Worm (Caenorhabditis elegans) whole organism, mixed stage, embryonic: Measurements from ENCODE around the gene hpo-36.

Source experiments
- ces-1 ChIP-seq: fragments of 150-350 bp; optimal IDR thresholded peaks from 2 replicates; lab custom pipeline; 2014; ENCODE audit warnings: missing biosample characterization, missing genetic modification reagents, missing genetic modification characterization
- elt-1 ChIP-seq: sonication (generic microtip); optimal IDR thresholded peaks from 2 replicates; lab custom pipeline; 2017; ENCODE audit warnings: missing genetic modification characterization, mild to moderate bottlenecking, missing compliant biosample characterization, antibody characterized with exemption, moderate library complexity, borderline replicate concordance; ENCODE audit not compliant: insufficient read depth
- lin-13 ChIP-seq: fragments of 150-350 bp; optimal IDR thresholded peaks from 2 replicates; lab custom pipeline; 2014; ENCODE audit warnings: missing biosample characterization, missing genetic modification characterization
- lin-32 ChIP-seq: fragments of 200-800 bp; sonication (Bioruptor generic); optimal IDR thresholded peaks from 2 replicates; lab custom pipeline; 2018; ENCODE audit warnings: mild to moderate bottlenecking, missing genetic modification characterization, missing compliant biosample characterization
- mep-1 ChIP-seq: fragments of 150-350 bp; optimal IDR thresholded peaks from 2 replicates; lab custom pipeline; 2017; ENCODE audit warnings: missing biosample characterization, missing genetic modification reagents, missing genetic modification characterization, inconsistent platforms
- nhr-76 ChIP-seq: sonication (generic microtip); optimal IDR thresholded peaks from 2 replicates; lab custom pipeline; 2017; ENCODE audit warnings: missing biosample characterization, missing genetic modification characterization
- pha-4 ChIP-seq: fragments of 150-350 bp; optimal IDR thresholded peaks from 2 replicates; lab custom pipeline; 2018; ENCODE audit warnings: missing biosample characterization, missing genetic modification reagents, missing genetic modification characterization
- sem-2 ChIP-seq: fragments of 200-800 bp; sonication (Bioruptor generic); optimal IDR thresholded peaks from 2 replicates; lab custom pipeline; 2018; ENCODE audit warnings: mild to moderate bottlenecking, missing genetic modification characterization, missing compliant biosample characterization
- snpc-4 ChIP-seq: fragments of 150-350 bp; optimal IDR thresholded peaks from 2 replicates; lab custom pipeline; 2014; ENCODE audit warnings: missing biosample characterization, missing genetic modification characterization
- sptf-1 ChIP-seq: sonication (generic microtip); optimal IDR thresholded peaks from 2 replicates; lab custom pipeline; 2017; ENCODE audit warnings: mild to moderate bottlenecking, missing genetic modification characterization, moderate library complexity, missing compliant biosample characterization
- unc-39 ChIP-seq: fragments of 150-350 bp; optimal IDR thresholded peaks from 2 replicates; lab custom pipeline; 2014; ENCODE audit warnings: missing biosample characterization, missing genetic modification characterization
- ztf-11 ChIP-seq: fragments of 150-350 bp; optimal IDR thresholded peaks from 2 replicates; lab custom pipeline; 2014; ENCODE audit warnings: missing biosample characterization, missing genetic modification characterization

DNA sequence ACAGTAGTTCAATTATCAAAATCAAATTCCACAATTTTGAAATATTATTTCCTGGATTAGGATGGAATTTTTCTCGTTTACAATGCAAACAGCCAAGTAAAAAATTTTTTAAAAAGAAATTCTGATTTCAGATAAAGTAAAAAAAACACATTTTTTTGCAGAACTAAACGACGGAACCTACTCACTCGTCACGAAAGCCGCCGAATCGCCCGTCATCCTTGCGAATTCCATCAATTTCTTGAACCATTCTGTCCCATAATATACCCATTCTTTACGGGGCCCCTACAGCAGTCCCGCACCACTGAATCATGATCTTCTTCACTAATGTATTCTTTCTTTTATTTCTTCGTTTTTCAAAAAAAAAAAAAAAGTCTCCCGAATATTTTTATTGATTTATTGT is 27.0 kb downstream of the hpo-36 start:
- TF ChIP-seq sptf-1 (no peak), mep-1 (tag; lab: Kevin White, UChicago) (no peak), lin-13 (tag; lab: Kevin White, UChicago) (no peak), ztf-11 (tag; lab: Kevin White, UChicago) (no peak), ces-1 (GFP tag; lab: Kevin White, UChicago) (no peak), snpc-4 (tag; lab: Kevin White, UChicago) (no peak), nhr-76 (tag; lab: Kevin White, UChicago) (no peak), unc-39 (no peak), lin-32 (GFP tag; lab: Kevin White, UChicago) (no peak), sem-2 (GFP tag; lab: Kevin White, UChicago) (no peak), pha-4 (tag; lab: Kevin White, UChicago) (no peak), elt-1 (tag; lab: Kevin White, UChicago) (no peak)
